Fruit fly (Drosophila melanogaster) whole organism, embryonic: ENCODE measurements around the gene Gycbeta100B.
A peak's percentile ranks its signal among the peaks of the same experiment; 100 is the strongest.

Experiments used
- Ada2b ChIP-seq: fragments of 200-800 bp; sonication (Bioruptor generic); IDR thresholded peaks from 2 replicates; pipeline ENCODE4 v1.3.6; 2022; ENCODE audit warnings: missing biosample characterization, missing genetic modification characterization
- B-H2 ChIP-seq: fragments of 200-800 bp; sonication (Bioruptor generic); optimal IDR thresholded peaks from 2 replicates; lab custom pipeline; 2018; ENCODE audit warnings: missing biosample characterization, mild to moderate bottlenecking, missing genetic modification characterization
- BtbVII ChIP-seq: fragments of 200-800 bp; sonication (Bioruptor generic); optimal IDR thresholded peaks from 3 replicates; lab custom pipeline; 2017; ENCODE audit warnings: missing biosample characterization, mild to moderate bottlenecking, missing genetic modification characterization
- CG10565 ChIP-seq: fragments of 200-800 bp; sonication (Bioruptor generic); optimal IDR thresholded peaks from 3 replicates; lab custom pipeline; 2016; ENCODE audit warnings: missing biosample characterization, mild to moderate bottlenecking, missing genetic modification characterization
- CG10979 ChIP-seq: fragments of 200-800 bp; sonication (Bioruptor generic); optimal IDR thresholded peaks from 2 replicates; lab custom pipeline; 2018; ENCODE audit warnings: missing biosample characterization, mild to moderate bottlenecking, missing genetic modification characterization, moderate library complexity
- CG12769 ChIP-seq: fragments of 200-800 bp; sonication (Bioruptor generic); optimal IDR thresholded peaks from 2 replicates; lab custom pipeline; 2019; ENCODE audit warnings: missing biosample characterization, mild to moderate bottlenecking, missing genetic modification characterization, moderate library complexity
- CG1529 ChIP-seq: fragments of 200-800 bp; sonication (Bioruptor generic); optimal IDR thresholded peaks from 3 replicates; lab custom pipeline; 2018; ENCODE audit warnings: missing biosample characterization, missing genetic modification characterization
- CG15514 ChIP-seq: fragments of 200-800 bp; sonication (Bioruptor generic); optimal IDR thresholded peaks from 3 replicates; lab custom pipeline; 2017; ENCODE audit warnings: missing biosample characterization, missing genetic modification characterization, mild to moderate bottlenecking, moderate library complexity, missing genetic modification reagents
- CG15601 ChIP-seq: fragments of 200-800 bp; sonication (Bioruptor generic); optimal IDR thresholded peaks from 3 replicates; lab custom pipeline; 2019; ENCODE audit warnings: missing biosample characterization, mild to moderate bottlenecking, missing genetic modification characterization, moderate library complexity
- CG1647 ChIP-seq: fragments of 200-800 bp; sonication (Bioruptor generic); optimal IDR thresholded peaks from 3 replicates; lab custom pipeline; 2016; ENCODE audit warnings: missing biosample characterization, missing genetic modification characterization
- CG17829 ChIP-seq: fragments of 200-800 bp; optimal IDR thresholded peaks from 2 replicates; lab custom pipeline; 2019; ENCODE audit warnings: missing biosample characterization, mild to moderate bottlenecking, missing genetic modification characterization, moderate library complexity
- CG1792 ChIP-seq: fragments of 200-800 bp; sonication (Bioruptor generic); optimal IDR thresholded peaks from 2 replicates; lab custom pipeline; 2016; ENCODE audit warnings: missing biosample characterization, missing genetic modification characterization
- CG2120 ChIP-seq: fragments of 200-800 bp; sonication (Bioruptor generic); optimal IDR thresholded peaks from 3 replicates; lab custom pipeline; 2016; ENCODE audit warnings: missing biosample characterization, missing genetic modification characterization
- CG30020 ChIP-seq: fragments of 200-800 bp; optimal IDR thresholded peaks from 2 replicates; lab custom pipeline; 2019; ENCODE audit warnings: missing biosample characterization, mild to moderate bottlenecking, missing genetic modification characterization, moderate library complexity
- CG34224 ChIP-seq: fragments of 200-800 bp; sonication (Bioruptor generic); IDR thresholded peaks from 3 replicates; pipeline ENCODE4 v1.3.6; 2022; ENCODE audit warnings: missing biosample characterization, missing genetic modification characterization; ENCODE audit not compliant: partially characterized antibody
- CG4707 ChIP-seq: fragments of 200-800 bp; sonication (Bioruptor generic); optimal IDR thresholded peaks from 2 replicates; lab custom pipeline; 2018; ENCODE audit warnings: missing biosample characterization, mild to moderate bottlenecking, missing genetic modification characterization, moderate library complexity
- CG6254 ChIP-seq: fragments of 200-800 bp; sonication (Bioruptor generic); optimal IDR thresholded peaks from 3 replicates; lab custom pipeline; 2017; ENCODE audit warnings: mild to moderate bottlenecking, missing biosample characterization, missing genetic modification reagents, missing genetic modification characterization
- CG6813 ChIP-seq: fragments of 200-800 bp; sonication (Bioruptor generic); optimal IDR thresholded peaks from 2 replicates; lab custom pipeline; 2017; ENCODE audit warnings: missing biosample characterization, missing genetic modification characterization, mild to moderate bottlenecking, moderate library complexity, missing genetic modification reagents
- CG8359 ChIP-seq: fragments of 200-800 bp; sonication (Bioruptor generic); optimal IDR thresholded peaks from 2 replicates; lab custom pipeline; 2017; ENCODE audit warnings: missing biosample characterization, mild to moderate bottlenecking, missing genetic modification characterization, borderline replicate concordance
- CG8765 ChIP-seq: fragments of 200-800 bp; sonication (Bioruptor generic); IDR thresholded peaks from 2 replicates; pipeline ENCODE4 v1.3.6; 2022; ENCODE audit warnings: missing biosample characterization, missing genetic modification characterization
- CG8924 ChIP-seq: fragments of 200-800 bp; optimal IDR thresholded peaks from 3 replicates; lab custom pipeline; 2019; ENCODE audit warnings: missing biosample characterization, mild to moderate bottlenecking, missing genetic modification characterization, moderate library complexity
- CG9876 ChIP-seq: fragments of 200-800 bp; sonication (Bioruptor generic); optimal IDR thresholded peaks from 2 replicates; lab custom pipeline; 2016; ENCODE audit warnings: missing biosample characterization, missing genetic modification characterization
- Dbx ChIP-seq: fragments of 200-800 bp; sonication (Bioruptor generic); IDR thresholded peaks from 3 replicates; pipeline ENCODE4 v1.3.6; 2022; ENCODE audit warnings: missing biosample characterization, missing genetic modification characterization
- Deaf1 ChIP-seq: fragments of 200-800 bp; optimal IDR thresholded peaks from 3 replicates; lab custom pipeline; 2019; ENCODE audit warnings: missing biosample characterization, mild to moderate bottlenecking, missing genetic modification characterization, moderate library complexity
- Dek ChIP-seq: fragments of 200-800 bp; sonication (Bioruptor generic); optimal IDR thresholded peaks from 3 replicates; lab custom pipeline; 2019; ENCODE audit warnings: missing biosample characterization, mild to moderate bottlenecking, missing genetic modification characterization, moderate library complexity
- Fer3 ChIP-seq: fragments of 200-800 bp; sonication (Bioruptor generic); optimal IDR thresholded peaks from 2 replicates; lab custom pipeline; 2018; ENCODE audit warnings: missing biosample characterization, mild to moderate bottlenecking, missing genetic modification characterization, moderate library complexity
- GATAe ChIP-seq: fragments of 200-800 bp; sonication (Bioruptor generic); conservative IDR thresholded peaks from 2 replicates; pipeline ENCODE4 v1.3.6; 2022; ENCODE audit warnings: missing biosample characterization, missing genetic modification characterization
- Hr78 ChIP-seq, 2 experiments: fragments of 200-800 bp in 1 of 2; fragments of >200 bp in 1 of 2; sonication (Bioruptor generic) in 1 of 2; optimal IDR thresholded peaks; 2 replicates each; lab custom pipeline; 2017 to 2019; ENCODE audit warnings: missing biosample characterization in 2 of 2, missing genetic modification characterization in 2 of 2, mild to moderate bottlenecking in 1 of 2, moderate library complexity in 1 of 2
- Mad ChIP-seq: fragments of 200-800 bp; sonication (Bioruptor generic); optimal IDR thresholded peaks from 2 replicates; lab custom pipeline; 2016; ENCODE audit warnings: missing biosample characterization, missing genetic modification characterization
- Opbp ChIP-seq: fragments of 200-800 bp; sonication (Bioruptor generic); IDR thresholded peaks from 3 replicates; pipeline ENCODE4 v1.3.6; 2022; ENCODE audit warnings: missing biosample characterization, missing genetic modification characterization; ENCODE audit not compliant: partially characterized antibody
- Sox100B ChIP-seq: fragments of 200-800 bp; sonication (Bioruptor generic); optimal IDR thresholded peaks from 3 replicates; lab custom pipeline; 2018; ENCODE audit warnings: missing biosample characterization, mild to moderate bottlenecking, missing genetic modification characterization
- Ssrp ChIP-seq: fragments of 200-800 bp; sonication (Bioruptor generic); optimal IDR thresholded peaks from 2 replicates; lab custom pipeline; 2018; ENCODE audit warnings: missing biosample characterization, mild to moderate bottlenecking, missing genetic modification characterization, moderate library complexity
- ab ChIP-seq: fragments of 200-800 bp; sonication (Bioruptor generic); optimal IDR thresholded peaks from 2 replicates; lab custom pipeline; 2016; ENCODE audit warnings: missing biosample characterization, missing genetic modification characterization
- abd-A ChIP-seq: fragments of 200-800 bp; sonication (Bioruptor generic); optimal IDR thresholded peaks from 3 replicates; lab custom pipeline; 2019; ENCODE audit warnings: missing biosample characterization, mild to moderate bottlenecking, missing genetic modification characterization, moderate library complexity
- ase ChIP-seq: fragments of 200-800 bp; sonication (Bioruptor generic); IDR thresholded peaks from 3 replicates; pipeline ENCODE4 v1.3.6; 2022; ENCODE audit warnings: missing biosample characterization, missing genetic modification characterization
- bigmax ChIP-seq: fragments of 200-800 bp; sonication (Bioruptor generic); optimal IDR thresholded peaks from 2 replicates; lab custom pipeline; 2018; ENCODE audit warnings: missing biosample characterization, mild to moderate bottlenecking, missing genetic modification characterization
- cad ChIP-seq: fragments of >200 bp; optimal IDR thresholded peaks from 2 replicates; lab custom pipeline; 2017; ENCODE audit warnings: missing biosample characterization, missing genetic modification characterization
- dpn ChIP-seq, 2 experiments: fragments of 200-800 bp; sonication (Bioruptor generic); optimal IDR thresholded peaks; 3 replicates each; lab custom pipeline; 2016; ENCODE audit warnings: missing biosample characterization in 2 of 2, missing genetic modification characterization in 2 of 2
- dysf ChIP-seq: fragments of 200-800 bp; sonication (Bioruptor generic); IDR thresholded peaks from 3 replicates; pipeline ENCODE4 v1.3.6; 2022; ENCODE audit warnings: missing biosample characterization, missing genetic modification characterization
- exex ChIP-seq: fragments of 200-800 bp; sonication (Bioruptor generic); optimal IDR thresholded peaks from 4 replicates; lab custom pipeline; 2018; ENCODE audit warnings: missing biosample characterization, mild to moderate bottlenecking, missing genetic modification characterization, moderate library complexity
- gem ChIP-seq: fragments of 200-800 bp; sonication (Bioruptor generic); optimal IDR thresholded peaks from 2 replicates; lab custom pipeline; 2019; ENCODE audit warnings: missing biosample characterization, mild to moderate bottlenecking, missing genetic modification characterization, moderate library complexity
- inv ChIP-seq: fragments of 200-800 bp; sonication (Bioruptor generic); IDR thresholded peaks from 2 replicates; pipeline ENCODE4 v1.3.6; 2022; ENCODE audit warnings: missing biosample characterization, missing genetic modification characterization; ENCODE audit not compliant: partially characterized antibody
- klu ChIP-seq: fragments of 200-800 bp; sonication (Bioruptor generic); IDR thresholded peaks from 2 replicates; pipeline ENCODE4 v1.3.6; 2022; ENCODE audit warnings: missing biosample characterization, missing genetic modification characterization
- lbe ChIP-seq: fragments of 200-800 bp; sonication (Bioruptor generic); optimal IDR thresholded peaks from 2 replicates; lab custom pipeline; 2016; ENCODE audit warnings: missing biosample characterization, mild to moderate bottlenecking, missing genetic modification characterization
- nmo ChIP-seq: fragments of 200-800 bp; sonication (Bioruptor generic); optimal IDR thresholded peaks from 2 replicates; lab custom pipeline; 2018; ENCODE audit warnings: missing biosample characterization, mild to moderate bottlenecking, missing genetic modification characterization, moderate library complexity
- repo ChIP-seq: fragments of 200-800 bp; sonication (Bioruptor generic); optimal IDR thresholded peaks from 2 replicates; lab custom pipeline; 2016; ENCODE audit warnings: missing biosample characterization, missing genetic modification characterization
- rib ChIP-seq: fragments of 200-800 bp; sonication (Bioruptor generic); IDR thresholded peaks from 2 replicates; pipeline ENCODE4 v1.3.6; 2022; ENCODE audit warnings: missing biosample characterization, missing genetic modification characterization
- run ChIP-seq: fragments of 200-800 bp; sonication (Bioruptor generic); optimal IDR thresholded peaks from 3 replicates; lab custom pipeline; 2018; ENCODE audit warnings: missing biosample characterization, mild to moderate bottlenecking, missing genetic modification characterization
- tin ChIP-seq: fragments of 200-800 bp; sonication (Bioruptor generic); optimal IDR thresholded peaks from 3 replicates; lab custom pipeline; 2016; ENCODE audit warnings: missing biosample characterization, missing genetic modification characterization
- usp ChIP-seq: fragments of >200 bp; optimal IDR thresholded peaks from 2 replicates; lab custom pipeline; 2017; ENCODE audit warnings: missing biosample characterization, missing genetic modification characterization
- vfl ChIP-seq: fragments of 200-800 bp; sonication (Bioruptor generic); optimal IDR thresholded peaks from 2 replicates; lab custom pipeline; 2016; ENCODE audit warnings: missing biosample characterization, missing genetic modification characterization

The Gycbeta100B gene

DNA sequence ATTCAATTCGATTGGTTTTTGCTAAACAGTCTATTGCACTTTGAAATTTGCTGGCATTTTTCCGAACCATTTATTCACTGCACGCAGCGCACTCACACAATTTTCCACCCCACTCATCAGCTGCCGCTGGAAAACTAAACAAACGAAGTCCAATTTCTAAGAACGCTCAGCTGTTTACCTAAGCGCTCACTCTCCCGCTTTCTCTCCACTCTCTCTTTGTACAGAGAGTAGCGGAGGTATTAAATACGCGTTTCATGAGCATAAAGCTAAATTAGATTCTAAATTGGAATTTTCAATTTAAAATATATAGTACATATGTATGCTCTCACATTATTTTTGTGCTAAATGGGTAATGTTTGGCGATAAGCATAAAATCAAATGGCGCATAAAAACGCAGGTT is 34.8 kb downstream of the Gycbeta100B start, which contains the start of gene stops (continued):
- TF ChIP-seq CG10565 (no peak), Ada2b (GFP tag; lab: Robert Waterston, UW) (peak; percentile 30; the same call in 1 of the 2 replicates), CG1792 (GFP tag; lab: Kevin White, UChicago) (peak; percentile 28), CG8359 (GFP tag; lab: Kevin White, UChicago) (peak; percentile 36), abd-A (no peak), gem (peak; percentile 31), CG10979 (tag; lab: Kevin White, UChicago) (no peak), Fer3 (tag; lab: Kevin White, UChicago) (peak; percentile 52), cad (no peak), CG1529 (GFP tag; lab: Kevin White, UChicago) (peak; percentile 34), CG6813 (GFP tag; lab: Kevin White, UChicago) (no peak), klu (no peak), CG17829 (tag; lab: Kevin White, UChicago) (no peak), Deaf1 (tag; lab: Kevin White, UChicago) (no peak), lbe (GFP tag; lab: Kevin White, UChicago) (no peak), CG8765 (GFP tag; lab: Robert Waterston, UW) (no peak), CG34224 (GFP tag; lab: Robert Waterston, UW) (no peak), rib (GFP tag; lab: Robert Waterston, UW) (no peak), exex (no peak), Dek (tag; lab: Kevin White, UChicago) (no peak), Opbp (no peak), ase (GFP tag; lab: Robert Waterston, UW) (no peak), CG6254 (GFP tag; lab: Kevin White, UChicago) (peak; percentile 50), dysf (no peak), Mad (no peak), CG9876 (peak; percentile 5), CG15601 (tag; lab: Kevin White, UChicago) (no peak), nmo (no peak), run (tag; lab: Kevin White, UChicago) (no peak), bigmax (GFP tag; lab: Kevin White, UChicago) (peak; percentile 17), ab (GFP tag; lab: Kevin White, UChicago) (no peak), CG30020 (tag; lab: Kevin White, UChicago) (no peak), CG2120 (GFP tag; lab: Kevin White, UChicago) (peak; percentile 21), CG15514 (peak; percentile 22), Dbx (GFP tag; lab: Robert Waterston, UW) (no peak), B-H2 (GFP tag; lab: Kevin White, UChicago) (no peak), repo (no peak), CG4707 (GFP tag; lab: Kevin White, UChicago) (peak; percentile 51), inv (GFP tag; lab: Robert Waterston, UW) (no peak), Ssrp (no peak), dpn (GFP tag; optimal IDR thresholded peaks at IDR 0.05; lab: Kevin White, UChicago) (peak in 1 of 2 experiments; percentile 34), BtbVII (no peak), usp (GFP tag; lab: Kevin White, UChicago) (no peak), GATAe (GFP tag; lab: Robert Waterston, UW) (no peak), tin (GFP tag; lab: Kevin White, UChicago) (peak; percentile 4), CG1647 (peak; percentile 6), vfl (GFP tag; lab: Kevin White, UChicago) (no peak), Sox100B (peak; percentile 42), Hr78 (GFP tag; optimal IDR thresholded peaks at IDR 0.05; lab: Kevin White, UChicago) (no peak), CG12769 (tag; lab: Kevin White, UChicago) (no peak), CG8924 (no peak)
